Worm (Caenorhabditis elegans): ENCODE measurements around the gene skr-21.

DNA sequence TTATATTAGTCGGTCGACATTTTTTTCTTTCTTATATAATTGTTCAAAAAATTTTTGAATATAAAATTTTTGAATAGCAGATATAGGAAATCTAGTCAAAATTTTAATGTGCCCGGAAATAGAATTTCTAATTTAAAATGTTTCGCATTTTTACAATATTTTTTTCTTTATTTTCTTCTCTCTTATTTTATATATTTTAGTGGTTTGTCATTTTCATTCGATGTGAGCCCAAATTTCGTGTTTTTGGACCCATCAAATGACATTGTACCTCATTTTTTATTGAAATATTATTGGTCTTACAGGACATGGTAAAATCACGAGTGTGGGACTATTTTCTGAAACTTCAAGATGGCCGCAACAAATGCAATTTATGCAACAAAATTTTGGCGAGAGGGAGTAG is 35.7 kb upstream of the skr-21 start, which contains the start of gene K09A11.1:
- no peak for TF ChIP-seq tbx-37 (GFP tag; conservative IDR thresholded peaks at IDR 0.05)
- no peak for TF ChIP-seq ama-1 (optimal IDR thresholded peaks at IDR 0.05)
- TF ChIP-seq flt-1 (GFP tag; IDR thresholded peaks at IDR 0.05): no peak
- TF ChIP-seq pes-1 (GFP tag; IDR thresholded peaks at IDR 0.05): no peak
- no peak for TF ChIP-seq sea-1 (GFP tag; conservative IDR thresholded peaks at IDR 0.05)
- no peak for TF ChIP-seq ceh-36 (tag; optimal IDR thresholded peaks at IDR 0.05)
- no peak for TF ChIP-seq ceh-13 (GFP tag; optimal IDR thresholded peaks at IDR 0.05)
- TF ChIP-seq hmbx-1 (tag; optimal IDR thresholded peaks at IDR 0.05): no peak
- no peak for TF ChIP-seq hnd-1 (tag; optimal IDR thresholded peaks at IDR 0.05)
- no peak for TF ChIP-seq tbx-11 (GFP tag; IDR thresholded peaks at IDR 0.05)
- TF ChIP-seq F13C5.2 (tag; optimal IDR thresholded peaks at IDR 0.05): no peak
- TF ChIP-seq aly-1 (tag; optimal IDR thresholded peaks at IDR 0.05): no peak

All from whole organism, early embryonic.